Worm (Caenorhabditis elegans): ENCODE measurements around the gene gcsh-1.

DNA sequence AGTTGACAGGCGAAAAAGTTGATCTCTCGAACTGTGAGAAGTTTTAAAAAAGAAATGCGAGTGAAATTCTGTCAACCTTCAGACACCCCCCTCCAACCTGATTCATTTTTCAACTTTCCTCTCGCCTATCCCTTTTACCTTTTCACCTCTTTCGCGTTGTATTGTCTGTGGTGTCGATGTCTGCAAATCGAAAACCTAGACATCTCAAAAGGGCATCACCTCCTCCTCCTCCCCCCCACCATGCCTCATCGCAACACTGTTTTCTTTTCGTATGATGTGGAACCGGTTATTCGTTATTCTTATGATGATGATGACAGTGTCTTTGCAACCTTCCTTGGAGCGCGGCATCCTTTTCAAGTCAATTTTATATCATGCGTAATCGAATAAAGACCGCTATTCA is 6.9 kb downstream of the gcsh-1 start:
- TF ChIP-seq klf-2 (GFP tag; conservative IDR thresholded peaks at IDR 0.05) (no peak), tab-1 (GFP tag; IDR thresholded peaks at IDR 0.05) (no peak), flt-1 (GFP tag; IDR thresholded peaks at IDR 0.05) (no peak), T22C8.4 (GFP tag; IDR thresholded peaks at IDR 0.05) (no peak), ztf-29 (GFP tag; IDR thresholded peaks at IDR 0.05) (no peak), cog-1 (tag; optimal IDR thresholded peaks at IDR 0.05) (no peak), ztf-23 (GFP tag; IDR thresholded peaks at IDR 0.05) (no peak), med-1 (GFP tag; optimal IDR thresholded peaks at IDR 0.05; ENCODE audit: insufficient read depth) (no peak)
